Fruit fly (Drosophila melanogaster) whole organism, embryonic: ENCODE measurements around the gene Mlc1.
A peak's percentile ranks its signal among the peaks of the same experiment; 100 is the strongest.

ENCODE experiments used
- Aef1 ChIP-seq: fragments of 200-800 bp; sonication (Bioruptor generic); IDR thresholded peaks from 3 replicates; pipeline ENCODE4 v1.3.6; 2022; ENCODE audit warnings: missing biosample characterization, missing genetic modification characterization
- CG1024 ChIP-seq: fragments of 200-800 bp; sonication (Bioruptor generic); IDR thresholded peaks from 2 replicates; pipeline ENCODE4 v1.3.6; 2022; ENCODE audit warnings: missing biosample characterization, missing genetic modification characterization
- CG11247 ChIP-seq: fragments of 200-800 bp; sonication (Bioruptor generic); IDR thresholded peaks from 2 replicates; pipeline ENCODE4 v1.3.6; 2022; ENCODE audit warnings: missing biosample characterization, missing genetic modification characterization
- CG11560 ChIP-seq: fragments of 200-800 bp; sonication (Bioruptor generic); IDR thresholded peaks from 3 replicates; pipeline ENCODE4 v1.3.6; 2022; ENCODE audit warnings: missing biosample characterization, missing genetic modification characterization
- CG11723 ChIP-seq: fragments of 200-800 bp; sonication (Bioruptor generic); optimal IDR thresholded peaks from 2 replicates; lab custom pipeline; 2017; ENCODE audit warnings: missing biosample characterization, mild to moderate bottlenecking, missing genetic modification characterization
- CG12769 ChIP-seq: fragments of 200-800 bp; sonication (Bioruptor generic); optimal IDR thresholded peaks from 2 replicates; lab custom pipeline; 2019; ENCODE audit warnings: missing biosample characterization, mild to moderate bottlenecking, missing genetic modification characterization, moderate library complexity
- CG13123 ChIP-seq: fragments of 200-800 bp; sonication (Bioruptor generic); optimal IDR thresholded peaks from 2 replicates; lab custom pipeline; 2016; ENCODE audit warnings: missing biosample characterization, missing genetic modification characterization
- CG14014 ChIP-seq: fragments of 200-800 bp; sonication (Bioruptor generic); IDR thresholded peaks from 2 replicates; pipeline ENCODE4 v1.3.6; 2022; ENCODE audit warnings: missing biosample characterization, missing genetic modification characterization
- CG15073 ChIP-seq: fragments of 200-800 bp; sonication (Bioruptor generic); optimal IDR thresholded peaks from 2 replicates; lab custom pipeline; 2016; ENCODE audit warnings: missing biosample characterization, missing genetic modification characterization
- CG1529 ChIP-seq: fragments of 200-800 bp; sonication (Bioruptor generic); optimal IDR thresholded peaks from 3 replicates; lab custom pipeline; 2018; ENCODE audit warnings: missing biosample characterization, missing genetic modification characterization
- CG15696 ChIP-seq: fragments of 200-800 bp; sonication (Bioruptor generic); optimal IDR thresholded peaks from 2 replicates; lab custom pipeline; 2019; ENCODE audit warnings: missing biosample characterization, mild to moderate bottlenecking, missing genetic modification characterization, moderate library complexity
- CG1602 ChIP-seq: fragments of 200-800 bp; sonication (Bioruptor generic); optimal IDR thresholded peaks from 3 replicates; lab custom pipeline; 2016; ENCODE audit warnings: missing biosample characterization, missing genetic modification characterization
- CG17361 ChIP-seq: fragments of 200-800 bp; sonication (Bioruptor generic); IDR thresholded peaks from 3 replicates; pipeline ENCODE4 v1.3.6; 2022; ENCODE audit warnings: missing biosample characterization, missing genetic modification characterization
- CG30020 ChIP-seq: fragments of 200-800 bp; optimal IDR thresholded peaks from 2 replicates; lab custom pipeline; 2019; ENCODE audit warnings: missing biosample characterization, mild to moderate bottlenecking, missing genetic modification characterization, moderate library complexity
- CG31224 ChIP-seq: fragments of 200-800 bp; sonication (Bioruptor generic); IDR thresholded peaks from 2 replicates; pipeline ENCODE4 v1.3.6; 2022; ENCODE audit warnings: missing biosample characterization, missing genetic modification characterization
- CG34224 ChIP-seq: fragments of 200-800 bp; sonication (Bioruptor generic); IDR thresholded peaks from 3 replicates; pipeline ENCODE4 v1.3.6; 2022; ENCODE audit warnings: missing biosample characterization, missing genetic modification characterization; ENCODE audit not compliant: partially characterized antibody
- CG5245 ChIP-seq: fragments of 200-800 bp; sonication (Bioruptor generic); optimal IDR thresholded peaks from 3 replicates; lab custom pipeline; 2016; ENCODE audit warnings: missing biosample characterization, missing genetic modification characterization
- CG8281 ChIP-seq: fragments of 200-800 bp; sonication (Bioruptor generic); optimal IDR thresholded peaks from 2 replicates; lab custom pipeline; 2018; ENCODE audit warnings: missing biosample characterization, mild to moderate bottlenecking, missing genetic modification characterization, moderate library complexity
- CG8359 ChIP-seq: fragments of 200-800 bp; sonication (Bioruptor generic); optimal IDR thresholded peaks from 2 replicates; lab custom pipeline; 2017; ENCODE audit warnings: missing biosample characterization, mild to moderate bottlenecking, missing genetic modification characterization, borderline replicate concordance
- CG8478 ChIP-seq: fragments of >200 bp; optimal IDR thresholded peaks from 2 replicates; lab custom pipeline; 2018
- CG8944 ChIP-seq: fragments of 200-800 bp; sonication (Bioruptor generic); optimal IDR thresholded peaks from 3 replicates; lab custom pipeline; 2016; ENCODE audit warnings: missing biosample characterization, missing genetic modification characterization
- CG9797 ChIP-seq: fragments of 200-800 bp; sonication (Bioruptor generic); optimal IDR thresholded peaks from 3 replicates; lab custom pipeline; 2018; ENCODE audit warnings: missing biosample characterization, mild to moderate bottlenecking, missing genetic modification characterization
- CTCF ChIP-seq: fragments of 200-800 bp; sonication (Bioruptor generic); optimal IDR thresholded peaks from 2 replicates; lab custom pipeline; 2017; ENCODE audit warnings: missing biosample characterization, mild to moderate bottlenecking, missing genetic modification characterization, moderate library complexity
- Dbx ChIP-seq: fragments of 200-800 bp; sonication (Bioruptor generic); IDR thresholded peaks from 3 replicates; pipeline ENCODE4 v1.3.6; 2022; ENCODE audit warnings: missing biosample characterization, missing genetic modification characterization
- Dek ChIP-seq: fragments of 200-800 bp; sonication (Bioruptor generic); optimal IDR thresholded peaks from 3 replicates; lab custom pipeline; 2019; ENCODE audit warnings: missing biosample characterization, mild to moderate bottlenecking, missing genetic modification characterization, moderate library complexity
- Dip2 ChIP-seq: fragments of 200-800 bp; sonication (Bioruptor generic); IDR thresholded peaks from 2 replicates; pipeline ENCODE4 v1.3.6; 2022; ENCODE audit warnings: missing biosample characterization, missing genetic modification characterization
- Dll ChIP-seq: fragments of 200-800 bp; sonication (Bioruptor generic); IDR thresholded peaks from 4 replicates; pipeline ENCODE4 v1.3.6; 2022; ENCODE audit warnings: missing biosample characterization, missing genetic modification characterization; ENCODE audit not compliant: partially characterized antibody
- Dp ChIP-seq: fragments of 200-800 bp; sonication (Bioruptor generic); optimal IDR thresholded peaks from 2 replicates; lab custom pipeline; 2018; ENCODE audit warnings: missing biosample characterization, mild to moderate bottlenecking, missing genetic modification characterization, moderate library complexity
- H2.0 ChIP-seq: fragments of 200-800 bp; sonication (Bioruptor generic); IDR thresholded peaks from 2 replicates; pipeline ENCODE4 v1.3.6; 2022; ENCODE audit warnings: missing biosample characterization, missing genetic modification characterization
- HLH3B ChIP-seq: fragments of 200-800 bp; sonication (Bioruptor generic); IDR thresholded peaks from 2 replicates; pipeline ENCODE4 v1.3.6; 2022; ENCODE audit warnings: missing biosample characterization, missing genetic modification characterization
- Hr39 ChIP-seq: fragments of >200 bp; optimal IDR thresholded peaks from 2 replicates; lab custom pipeline; 2017
- Meics ChIP-seq: fragments of 200-800 bp; sonication (Bioruptor generic); optimal IDR thresholded peaks from 2 replicates; lab custom pipeline; 2017; ENCODE audit warnings: missing biosample characterization, mild to moderate bottlenecking, missing genetic modification characterization
- Sry-β ChIP-seq: fragments of 200-800 bp; sonication (Bioruptor generic); optimal IDR thresholded peaks from 2 replicates; lab custom pipeline; 2018; ENCODE audit warnings: missing biosample characterization, mild to moderate bottlenecking, missing genetic modification characterization, moderate library complexity
- TFAM ChIP-seq: fragments of 200-800 bp; sonication (Bioruptor generic); optimal IDR thresholded peaks from 2 replicates; lab custom pipeline; 2017; ENCODE audit warnings: missing biosample characterization, missing genetic modification characterization, inconsistent platforms
- al ChIP-seq: fragments of 200-800 bp; sonication (Bioruptor generic); IDR thresholded peaks from 2 replicates; pipeline ENCODE4 v1.3.6; 2022; ENCODE audit warnings: missing biosample characterization, missing genetic modification characterization
- ap ChIP-seq: fragments of 200-800 bp; sonication (Bioruptor generic); IDR thresholded peaks from 2 replicates; pipeline ENCODE4 v1.3.6; 2022; ENCODE audit warnings: missing biosample characterization, missing genetic modification characterization
- bowl ChIP-seq: fragments of 200-800 bp; sonication (Bioruptor generic); IDR thresholded peaks from 2 replicates; pipeline ENCODE4 v1.3.6; 2022; ENCODE audit warnings: missing biosample characterization, missing genetic modification characterization
- btn ChIP-seq: fragments of 200-800 bp; sonication (Bioruptor generic); optimal IDR thresholded peaks from 2 replicates; lab custom pipeline; 2016; ENCODE audit warnings: missing biosample characterization, missing genetic modification characterization
- ci ChIP-seq: fragments of 200-800 bp; sonication (Bioruptor generic); IDR thresholded peaks from 3 replicates; pipeline ENCODE4 v1.3.6; 2022; ENCODE audit warnings: missing biosample characterization, missing genetic modification characterization
- fd102C ChIP-seq: fragments of 200-800 bp; sonication (Bioruptor generic); optimal IDR thresholded peaks from 2 replicates; lab custom pipeline; 2018; ENCODE audit warnings: missing biosample characterization, mild to moderate bottlenecking, missing genetic modification characterization, moderate library complexity
- fd64A ChIP-seq: fragments of 200-800 bp; sonication (Bioruptor generic); optimal IDR thresholded peaks from 3 replicates; lab custom pipeline; 2018; ENCODE audit warnings: missing biosample characterization, mild to moderate bottlenecking, missing genetic modification characterization
- gsb-n ChIP-seq: fragments of 200-800 bp; sonication (Bioruptor generic); optimal IDR thresholded peaks from 3 replicates; lab custom pipeline; 2018; ENCODE audit warnings: missing biosample characterization, mild to moderate bottlenecking, missing genetic modification characterization
- lov ChIP-seq, 2 experiments: fragments of 200-800 bp in 1 of 2; fragments of >200 bp in 1 of 2; sonication (Bioruptor generic) in 1 of 2; IDR thresholded peaks in 1 of 2; optimal IDR thresholded peaks in 1 of 2; 2 replicates in 1 of 2; 3 replicates in 1 of 2; pipeline versions ENCODE4 v1.3.6 to Lab custom; 2017 to 2022; ENCODE audit warnings: missing biosample characterization in 1 of 2, missing genetic modification characterization in 1 of 2
- pb ChIP-seq: fragments of 200-800 bp; sonication (Bioruptor generic); optimal IDR thresholded peaks from 3 replicates; lab custom pipeline; 2016; ENCODE audit warnings: missing biosample characterization, missing genetic modification characterization
- pita ChIP-seq: fragments of 200-800 bp; sonication (Bioruptor generic); optimal IDR thresholded peaks from 2 replicates; lab custom pipeline; 2017; ENCODE audit warnings: missing biosample characterization, mild to moderate bottlenecking, missing genetic modification characterization
- pnt ChIP-seq: fragments of 200-800 bp; sonication (Bioruptor generic); optimal IDR thresholded peaks from 3 replicates; lab custom pipeline; 2016; ENCODE audit warnings: missing biosample characterization, missing genetic modification characterization
- sna ChIP-seq: fragments of 200-800 bp; sonication (Bioruptor generic); IDR thresholded peaks from 2 replicates; pipeline ENCODE4 v1.3.6; 2022; ENCODE audit warnings: missing biosample characterization, missing genetic modification characterization; ENCODE audit not compliant: partially characterized antibody
- stwl ChIP-seq: fragments of 200-800 bp; sonication (Bioruptor generic); optimal IDR thresholded peaks from 3 replicates; lab custom pipeline; 2018; ENCODE audit warnings: missing biosample characterization, mild to moderate bottlenecking, missing genetic modification characterization, moderate library complexity
- tgo ChIP-seq: fragments of 200-800 bp; sonication (Bioruptor generic); IDR thresholded peaks from 3 replicates; pipeline ENCODE4 v1.3.6; 2022; ENCODE audit warnings: missing biosample characterization, missing genetic modification characterization
- vvl ChIP-seq: fragments of 200-800 bp; sonication (Bioruptor generic); IDR thresholded peaks from 2 replicates; pipeline ENCODE4 v1.3.6; 2022; ENCODE audit warnings: missing biosample characterization, missing genetic modification characterization
- yki ChIP-seq: fragments of >200 bp; optimal IDR thresholded peaks from 3 replicates; lab custom pipeline; 2018

Gene Mlc1

dm6 chr3R:27607218-27607929, 52.6 kb downstream of the Mlc1 start, which contains the start of the genes dsd and Tusp (continued):
- TF ChIP-seq CG34224 (GFP tag; lab: Robert Waterston, UW) (peak; percentile 9; the same call in 1 of the 3 replicates), pita (no peak), CG8359 (GFP tag; lab: Kevin White, UChicago) (no peak), CG30020 (tag; lab: Kevin White, UChicago) (peak; percentile 58), CG15696 (tag; lab: Kevin White, UChicago) (peak; percentile 49), CG1024 (GFP tag; lab: Robert Waterston, UW) (peak; percentile 72; the same call in 1 of the 2 replicates), H2.0 (GFP tag; lab: Robert Waterston, UW) (peak; percentile 78), CG11247 (peak; percentile 86), Dek (tag; lab: Kevin White, UChicago) (peak; percentile 69), CG13123 (GFP tag; lab: Kevin White, UChicago) (peak; percentile 69), CG8944 (peak; percentile 71), CG12769 (tag; lab: Kevin White, UChicago) (peak; percentile 57), CG11723 (peak; percentile 59), fd102C (no peak), TFAM (GFP tag; lab: Kevin White, UChicago) (no peak), CG9797 (GFP tag; lab: Kevin White, UChicago) (no peak), lov (optimal IDR thresholded peaks at IDR 0.05; lab: Kevin White, UChicago) (no peak), lov (GFP tag; IDR thresholded peaks at IDR 0.05; lab: Robert Waterston, UW) (peak; percentile 33; the same call in 1 of the 3 replicates), stwl (tag; lab: Kevin White, UChicago) (peak; percentile 83), CG31224 (GFP tag; lab: Robert Waterston, UW) (peak; percentile 46; the same call in 1 of the 2 replicates), CG15073 (GFP tag; lab: Kevin White, UChicago) (peak; percentile 15), CG1529 (GFP tag; lab: Kevin White, UChicago) (peak; percentile 33), ap (GFP tag; lab: Robert Waterston, UW) (0 out of 2 replicates have a peak, but pooled peaks have one; percentile 36), CG8478 (lab: Kevin White, UChicago) (no peak), CG5245 (GFP tag; lab: Kevin White, UChicago) (peak; percentile 48), tgo (GFP tag; lab: Robert Waterston, UW) (peak; percentile 64; the same call in 2 of the 3 replicates), CG8281 (tag; lab: Kevin White, UChicago) (peak; percentile 50), pb (peak; percentile 37), fd64A (GFP tag; lab: Kevin White, UChicago) (no peak), yki (no peak), pnt (GFP tag; lab: Kevin White, UChicago) (peak; percentile 69), Sry-β (GFP tag; lab: Kevin White, UChicago) (peak; percentile 22), CG17361 (GFP tag; lab: Robert Waterston, UW) (peak; percentile 85), al (peak; percentile 69), sna (GFP tag; lab: Robert Waterston, UW) (no peak; the same call in 1 of the 2 replicates), Dbx (GFP tag; lab: Robert Waterston, UW) (peak; percentile 87), CG11560 (tag; lab: Robert Waterston, UW) (no peak), bowl (GFP tag; lab: Robert Waterston, UW) (no peak), Meics (GFP tag; lab: Kevin White, UChicago) (peak; percentile 66), Dip2 (GFP tag; lab: Robert Waterston, UW) (no peak), ci (peak; percentile 81), Dll (GFP tag; lab: Robert Waterston, UW) (peak; percentile 67; the same call in 3 of the 4 replicates), Dp (GFP tag; lab: Kevin White, UChicago) (peak; percentile 25), gsb-n (tag; lab: Kevin White, UChicago) (peak; percentile 32), Aef1 (GFP tag; lab: Robert Waterston, UW) (peak; percentile 77), HLH3B (GFP tag; lab: Robert Waterston, UW) (no peak), CTCF (GFP tag; lab: Kevin White, UChicago) (no peak), CG1602 (GFP tag; lab: Kevin White, UChicago) (peak; percentile 80), CG14014 (GFP tag; lab: Robert Waterston, UW) (peak; percentile 77), btn (GFP tag; lab: Kevin White, UChicago) (peak; percentile 26), Hr39 (lab: Kevin White, UChicago) (no peak), vvl (GFP tag; lab: Robert Waterston, UW) (peak; percentile 82)
